In genomic region chr3L:5976121-5976906, dm6 we compare ENCODE assay signal across 1 fruit fly cellular context.
TF ChIP-seq lines count a peak whose summit lies in the region.

No protein-coding gene starts in this region.

TF ChIP-seq in whole organism, embryonic, 481 proteins besides CTCF, POLR2A, EP300 and RAD21 (continued from another document and continues in another):
- peak; percentile 85 for TF ChIP-seq cwo (GFP tag; optimal IDR thresholded peaks at IDR 0.05; lab: Kevin White, UChicago)
- TF ChIP-seq usp (GFP tag; optimal IDR thresholded peaks at IDR 0.05; lab: Kevin White, UChicago): no peak
- TF ChIP-seq CG6272 (GFP tag; IDR thresholded peaks at IDR 0.05; lab: Robert Waterston, UW): peak; percentile 95
- TF ChIP-seq CG13894 (tag; optimal IDR thresholded peaks at IDR 0.05; lab: Kevin White, UChicago): peak; percentile 65
- TF ChIP-seq Dfd (GFP tag; optimal IDR thresholded peaks at IDR 0.05; lab: Kevin White, UChicago): no peak
- peak; percentile 96 for TF ChIP-seq ap (GFP tag; IDR thresholded peaks at IDR 0.05; lab: Robert Waterston, UW)
- TF ChIP-seq fd102C (GFP tag; optimal IDR thresholded peaks at IDR 0.05; lab: Kevin White, UChicago): peak; percentile 86
- TF ChIP-seq CG7556 (GFP tag; optimal IDR thresholded peaks at IDR 0.05; lab: Kevin White, UChicago): peak; percentile 96
- peak; percentile 97 for TF ChIP-seq CG3407 (GFP tag; optimal IDR thresholded peaks at IDR 0.05; lab: Kevin White, UChicago)
- TF ChIP-seq CG1233 (GFP tag; optimal IDR thresholded peaks at IDR 0.05; lab: Kevin White, UChicago): peak; percentile 87
- peak; percentile 73 for TF ChIP-seq CG9215 (GFP tag; IDR thresholded peaks at IDR 0.05; lab: Robert Waterston, UW)
- TF ChIP-seq da (GFP tag; optimal IDR thresholded peaks at IDR 0.05; lab: Kevin White, UChicago): peak; percentile 50
- peak; percentile 60 for TF ChIP-seq CG31365 (tag; optimal IDR thresholded peaks at IDR 0.05; lab: Kevin White, UChicago)
- no peak for TF ChIP-seq CG8478 (optimal IDR thresholded peaks at IDR 0.05; lab: Kevin White, UChicago)
- peak; percentile 84 for TF ChIP-seq CG18619 (GFP tag; optimal IDR thresholded peaks at IDR 0.05; lab: Kevin White, UChicago)
- TF ChIP-seq Nf-YB (GFP tag; optimal IDR thresholded peaks at IDR 0.05; lab: Kevin White, UChicago): peak; percentile 76
- no peak for TF ChIP-seq CG6765 (GFP tag; optimal IDR thresholded peaks at IDR 0.05; lab: Kevin White, UChicago)
- peak; percentile 94 for TF ChIP-seq CG6254 (GFP tag; optimal IDR thresholded peaks at IDR 0.05; lab: Kevin White, UChicago)
- TF ChIP-seq sc (optimal IDR thresholded peaks at IDR 0.05; lab: Kevin White, UChicago): peak in 1 of 2 experiments; percentile 33
- peak; percentile 97 for TF ChIP-seq sc (GFP tag; optimal IDR thresholded peaks at IDR 0.05; lab: Kevin White, UChicago)
- TF ChIP-seq CG11247 (GFP tag; IDR thresholded peaks at IDR 0.05; lab: Robert Waterston, UW): peak; percentile 86
- peak; percentile 96 for TF ChIP-seq CG17328 (GFP tag; IDR thresholded peaks at IDR 0.05; lab: Robert Waterston, UW)
- peak; percentile 97 for TF ChIP-seq slp2 (GFP tag; optimal IDR thresholded peaks at IDR 0.05; lab: Kevin White, UChicago)
- peak; percentile 95 for TF ChIP-seq Optix (GFP tag; IDR thresholded peaks at IDR 0.05; lab: Robert Waterston, UW)
- TF ChIP-seq CG12236 (GFP tag; optimal IDR thresholded peaks at IDR 0.05; lab: Kevin White, UChicago): peak; percentile 89
- TF ChIP-seq CG2129 (GFP tag; IDR thresholded peaks at IDR 0.05; lab: Robert Waterston, UW; ENCODE audit: partially characterized antibody): no peak
- peak; percentile 79 for TF ChIP-seq her (GFP tag; optimal IDR thresholded peaks at IDR 0.05; lab: Kevin White, UChicago)
- peak; percentile 97 for TF ChIP-seq dmrt11E (tag; optimal IDR thresholded peaks at IDR 0.05; lab: Kevin White, UChicago)
- TF ChIP-seq Max (GFP tag; optimal IDR thresholded peaks at IDR 0.05; lab: Kevin White, UChicago): peak; percentile 95
- TF ChIP-seq CG6813 (GFP tag; optimal IDR thresholded peaks at IDR 0.05; lab: Kevin White, UChicago): peak; percentile 83
- peak; percentile 80 for TF ChIP-seq caup (GFP tag; optimal IDR thresholded peaks at IDR 0.05; lab: Kevin White, UChicago; ENCODE audit: severe bottlenecking)
- TF ChIP-seq CG1603 (tag; optimal IDR thresholded peaks at IDR 0.05; lab: Kevin White, UChicago): peak; percentile 95
- peak; percentile 96 for TF ChIP-seq CG4820 (GFP tag; optimal IDR thresholded peaks at IDR 0.05; lab: Kevin White, UChicago)
- TF ChIP-seq YL-1 (GFP tag; optimal IDR thresholded peaks at IDR 0.05; lab: Kevin White, UChicago): peak; percentile 13
- TF ChIP-seq sens (GFP tag; lab: Kevin White, UChicago): peak; percentile 100
- peak; percentile 53 for TF ChIP-seq Dip3 (GFP tag; optimal IDR thresholded peaks at IDR 0.05; lab: Kevin White, UChicago)
- TF ChIP-seq danr (GFP tag; IDR thresholded peaks at IDR 0.05; lab: Robert Waterston, UW): peak; percentile 91
- peak; percentile 87 for TF ChIP-seq Dek (tag; optimal IDR thresholded peaks at IDR 0.05; lab: Kevin White, UChicago)
- TF ChIP-seq dmrt99B (tag; optimal IDR thresholded peaks at IDR 0.05; lab: Kevin White, UChicago): peak; percentile 96
- peak; percentile 92 for TF ChIP-seq kay (GFP tag; optimal IDR thresholded peaks at IDR 0.05; lab: Kevin White, UChicago)
- peak; percentile 92 for TF ChIP-seq D (optimal IDR thresholded peaks at IDR 0.05; lab: Kevin White, UChicago)
- TF ChIP-seq D (GFP tag; optimal IDR thresholded peaks at IDR 0.05; lab: Kevin White, UChicago): peak; percentile 98
- TF ChIP-seq lbe (GFP tag; optimal IDR thresholded peaks at IDR 0.05; lab: Kevin White, UChicago): no peak
- peak; percentile 95 for TF ChIP-seq Ssrp (tag; optimal IDR thresholded peaks at IDR 0.05; lab: Kevin White, UChicago)
- TF ChIP-seq ewg (GFP tag; optimal IDR thresholded peaks at IDR 0.05; lab: Kevin White, UChicago): peak; percentile 90
- peak; percentile 86 for TF ChIP-seq CG17802 (tag; optimal IDR thresholded peaks at IDR 0.05; lab: Kevin White, UChicago)
- TF ChIP-seq fu2 (GFP tag; optimal IDR thresholded peaks at IDR 0.05; lab: Kevin White, UChicago): peak; percentile 59
- peak; percentile 84 for TF ChIP-seq CG12071 (GFP tag; optimal IDR thresholded peaks at IDR 0.05; lab: Kevin White, UChicago)
- no peak for TF ChIP-seq luna (GFP tag; optimal IDR thresholded peaks at IDR 0.05; lab: Kevin White, UChicago)
- TF ChIP-seq TFAM (GFP tag; optimal IDR thresholded peaks at IDR 0.05; lab: Kevin White, UChicago): peak; percentile 83
- no peak for TF ChIP-seq CG16779 (GFP tag; IDR thresholded peaks at IDR 0.05; lab: Robert Waterston, UW)
- peak; percentile 78 for TF ChIP-seq CG43689 (GFP tag; IDR thresholded peaks at IDR 0.05; lab: Robert Waterston, UW)
- TF ChIP-seq amos (GFP tag; IDR thresholded peaks at IDR 0.05; lab: Robert Waterston, UW; ENCODE audit: partially characterized antibody): no peak; the same call in 1 of the 2 replicates
- TF ChIP-seq CG2202 (tag; optimal IDR thresholded peaks at IDR 0.05; lab: Kevin White, UChicago): peak; percentile 93
- TF ChIP-seq CG1024 (GFP tag; IDR thresholded peaks at IDR 0.05; lab: Robert Waterston, UW): peak; percentile 94
- TF ChIP-seq rib (GFP tag; IDR thresholded peaks at IDR 0.05; lab: Robert Waterston, UW): peak; percentile 59; the same call in 1 of the 2 replicates
- TF ChIP-seq seq (GFP tag; IDR thresholded peaks at IDR 0.05; lab: Robert Waterston, UW): peak; percentile 87
- TF ChIP-seq H2.0 (GFP tag; IDR thresholded peaks at IDR 0.05; lab: Robert Waterston, UW): peak; percentile 90
- peak; percentile 98 for TF ChIP-seq gsb-n (tag; optimal IDR thresholded peaks at IDR 0.05; lab: Kevin White, UChicago)
- TF ChIP-seq CG30403 (GFP tag; optimal IDR thresholded peaks at IDR 0.05; lab: Kevin White, UChicago): peak; percentile 97
- peak; percentile 92 for TF ChIP-seq HHEX (GFP tag; optimal IDR thresholded peaks at IDR 0.05; lab: Kevin White, UChicago)
- TF ChIP-seq CG8765 (GFP tag; IDR thresholded peaks at IDR 0.05; lab: Robert Waterston, UW): peak; percentile 88
- peak; percentile 97 for TF ChIP-seq stc (GFP tag; IDR thresholded peaks at IDR 0.05; lab: Robert Waterston, UW)
- peak; percentile 91 for TF ChIP-seq CG4854 (GFP tag; optimal IDR thresholded peaks at IDR 0.05; lab: Kevin White, UChicago)
- TF ChIP-seq Drgx (GFP tag; IDR thresholded peaks at IDR 0.05; lab: Robert Waterston, UW): peak; percentile 34; the same call in 1 of the 2 replicates
- TF ChIP-seq CG8281 (tag; optimal IDR thresholded peaks at IDR 0.05; lab: Kevin White, UChicago): peak; percentile 100
- peak; percentile 87 for TF ChIP-seq crc (GFP tag; optimal IDR thresholded peaks at IDR 0.05; lab: Kevin White, UChicago)
- peak; percentile 99 for TF ChIP-seq zfh1 (GFP tag; IDR thresholded peaks at IDR 0.05; lab: Robert Waterston, UW)
- 0 out of 2 replicates have a peak, but pooled peaks have one; percentile 54 for TF ChIP-seq bbx (GFP tag; IDR thresholded peaks at IDR 0.05; lab: Robert Waterston, UW; ENCODE audit: partially characterized antibody)
- TF ChIP-seq CG14441 (GFP tag; IDR thresholded peaks at IDR 0.05; lab: Robert Waterston, UW): peak; percentile 97
- TF ChIP-seq D19A (tag; optimal IDR thresholded peaks at IDR 0.05; lab: Kevin White, UChicago): peak; percentile 97
- TF ChIP-seq psq (GFP tag; optimal IDR thresholded peaks at IDR 0.05; lab: Kevin White, UChicago): peak; percentile 88
- TF ChIP-seq Sox102F (GFP tag; optimal IDR thresholded peaks at IDR 0.05; lab: Kevin White, UChicago): peak; percentile 96
- peak; percentile 92 for TF ChIP-seq CG32767 (GFP tag; IDR thresholded peaks at IDR 0.05; lab: Robert Waterston, UW)
- peak; percentile 94 for TF ChIP-seq Mrtf (GFP tag; IDR thresholded peaks at IDR 0.05; lab: Robert Waterston, UW)
- TF ChIP-seq Ptx1 (GFP tag; IDR thresholded peaks at IDR 0.05; lab: Robert Waterston, UW): peak; percentile 98
- peak; percentile 96 for TF ChIP-seq CG5245 (GFP tag; optimal IDR thresholded peaks at IDR 0.05; lab: Kevin White, UChicago)
- peak; percentile 87 for TF ChIP-seq CG11696 (GFP tag; IDR thresholded peaks at IDR 0.05; lab: Robert Waterston, UW)
- peak; percentile 19 for TF ChIP-seq sug (tag; optimal IDR thresholded peaks at IDR 0.05; lab: Kevin White, UChicago)
- TF ChIP-seq Scr (GFP tag; IDR thresholded peaks at IDR 0.05; lab: Robert Waterston, UW; ENCODE audit: partially characterized antibody): peak; percentile 38; the same call in 1 of the 2 replicates
- TF ChIP-seq ATbp (GFP tag; optimal IDR thresholded peaks at IDR 0.05; lab: Kevin White, UChicago): peak; percentile 97
- TF ChIP-seq HmgD (GFP tag; optimal IDR thresholded peaks at IDR 0.05; lab: Kevin White, UChicago): peak; percentile 35
- TF ChIP-seq CG6175 (GFP tag; IDR thresholded peaks at IDR 0.05; lab: Robert Waterston, UW): peak; percentile 58; the same call in 1 of the 3 replicates
- peak; percentile 42 for TF ChIP-seq CG3163 (GFP tag; optimal IDR thresholded peaks at IDR 0.05; lab: Kevin White, UChicago)
- no peak for TF ChIP-seq cas (GFP tag; IDR thresholded peaks at IDR 0.05; lab: Robert Waterston, UW)
- peak; percentile 96 for TF ChIP-seq croc (GFP tag; conservative IDR thresholded peaks at IDR 0.05; lab: Robert Waterston, UW)
- TF ChIP-seq nerfin-2 (GFP tag; IDR thresholded peaks at IDR 0.05; lab: Robert Waterston, UW; ENCODE audit: partially characterized antibody): no peak
- TF ChIP-seq CG1832 (GFP tag; optimal IDR thresholded peaks at IDR 0.05; lab: Kevin White, UChicago): no peak
- peak; percentile 77 for TF ChIP-seq E2f2 (GFP tag; IDR thresholded peaks at IDR 0.05; lab: Robert Waterston, UW)
- peak; percentile 78 for TF ChIP-seq CG6654 (GFP tag; optimal IDR thresholded peaks at IDR 0.05; lab: Kevin White, UChicago)
- peak; percentile 77 for TF ChIP-seq Doc2 (GFP tag; IDR thresholded peaks at IDR 0.05; lab: Robert Waterston, UW)
- TF ChIP-seq Lim3 (GFP tag; IDR thresholded peaks at IDR 0.05; lab: Robert Waterston, UW): peak; percentile 90
- TF ChIP-seq exex (tag; optimal IDR thresholded peaks at IDR 0.05; lab: Kevin White, UChicago): peak; percentile 47
- peak; percentile 66 for TF ChIP-seq CG3065 (GFP tag; optimal IDR thresholded peaks at IDR 0.05; lab: Kevin White, UChicago)
- peak; percentile 1 for TF ChIP-seq gfzf (GFP tag; optimal IDR thresholded peaks at IDR 0.05; lab: Kevin White, UChicago)
- TF ChIP-seq Six4 (GFP tag; optimal IDR thresholded peaks at IDR 0.05; lab: Kevin White, UChicago): peak; percentile 96
- TF ChIP-seq stwl (tag; optimal IDR thresholded peaks at IDR 0.05; lab: Kevin White, UChicago): peak; percentile 48
- TF ChIP-seq lov (optimal IDR thresholded peaks at IDR 0.05; lab: Kevin White, UChicago): peak; percentile 98
- TF ChIP-seq lov (GFP tag; IDR thresholded peaks at IDR 0.05; lab: Robert Waterston, UW): peak; percentile 95
- TF ChIP-seq tll (GFP tag; optimal IDR thresholded peaks at IDR 0.05; lab: Kevin White, UChicago): peak in 1 of 2 experiments; percentile 81
- TF ChIP-seq Ets97D (GFP tag; optimal IDR thresholded peaks at IDR 0.05; lab: Kevin White, UChicago): peak; percentile 88
- TF ChIP-seq Ets65A (GFP tag; lab: Kevin White, UChicago): peak; percentile 98
- peak; percentile 79 for TF ChIP-seq pb (GFP tag; optimal IDR thresholded peaks at IDR 0.05; lab: Kevin White, UChicago)
- peak; percentile 85 for TF ChIP-seq CG4617 (GFP tag; optimal IDR thresholded peaks at IDR 0.05; lab: Kevin White, UChicago; ENCODE audit: borderline replicate concordance)
- peak; percentile 76 for TF ChIP-seq CG12744 (GFP tag; optimal IDR thresholded peaks at IDR 0.05; lab: Kevin White, UChicago)
- peak; percentile 56; the same call in 1 of the 2 replicates for TF ChIP-seq GATAe (GFP tag; conservative IDR thresholded peaks at IDR 0.05; lab: Robert Waterston, UW)
- peak; percentile 90 to 97 for TF ChIP-seq chif (GFP tag; optimal IDR thresholded peaks at IDR 0.05; lab: Kevin White, UChicago)
- peak; percentile 97 for TF ChIP-seq CG17829 (tag; optimal IDR thresholded peaks at IDR 0.05; lab: Kevin White, UChicago)
- TF ChIP-seq gem (tag; optimal IDR thresholded peaks at IDR 0.05; lab: Kevin White, UChicago): peak; percentile 98
- peak; percentile 17; the same call in 1 of the 2 replicates for TF ChIP-seq unc-4 (GFP tag; IDR thresholded peaks at IDR 0.05; lab: Robert Waterston, UW; ENCODE audit: partially characterized antibody)
- TF ChIP-seq slou (GFP tag; optimal IDR thresholded peaks at IDR 0.05; lab: Kevin White, UChicago): peak; percentile 83
- TF ChIP-seq CG8359 (GFP tag; optimal IDR thresholded peaks at IDR 0.05; lab: Kevin White, UChicago; ENCODE audit: borderline replicate concordance): peak; percentile 86
- peak; percentile 94 for TF ChIP-seq Sox100B (GFP tag; optimal IDR thresholded peaks at IDR 0.05; lab: Kevin White, UChicago)
- TF ChIP-seq bowl (GFP tag; IDR thresholded peaks at IDR 0.05; lab: Robert Waterston, UW): peak; percentile 84
- TF ChIP-seq vfl (GFP tag; optimal IDR thresholded peaks at IDR 0.05; lab: Kevin White, UChicago): peak; percentile 66
- peak in 1 of 2 experiments; percentile 22 for TF ChIP-seq insv (GFP tag; optimal IDR thresholded peaks at IDR 0.05; lab: Kevin White, UChicago)
- TF ChIP-seq CG13123 (GFP tag; optimal IDR thresholded peaks at IDR 0.05; lab: Kevin White, UChicago): peak; percentile 82
- peak; percentile 88 for TF ChIP-seq mam (GFP tag; optimal IDR thresholded peaks at IDR 0.05; lab: Kevin White, UChicago)
- peak; percentile 96 for TF ChIP-seq CG2199 (GFP tag; IDR thresholded peaks at IDR 0.05; lab: Robert Waterston, UW)
- TF ChIP-seq ken (GFP tag; IDR thresholded peaks at IDR 0.05; lab: Robert Waterston, UW): peak; percentile 97
- peak; percentile 93 for TF ChIP-seq CoRest (tag; optimal IDR thresholded peaks at IDR 0.05; lab: Kevin White, UChicago)
- TF ChIP-seq CG7372 (GFP tag; IDR thresholded peaks at IDR 0.05; lab: Robert Waterston, UW): peak; percentile 79
- TF ChIP-seq CG15073 (GFP tag; optimal IDR thresholded peaks at IDR 0.05; lab: Kevin White, UChicago): peak; percentile 74
- TF ChIP-seq en (GFP tag; optimal IDR thresholded peaks at IDR 0.05; lab: Kevin White, UChicago): peak; percentile 90
- peak; percentile 99 for TF ChIP-seq CG17361 (GFP tag; IDR thresholded peaks at IDR 0.05; lab: Robert Waterston, UW)
- TF ChIP-seq nau (GFP tag; optimal IDR thresholded peaks at IDR 0.05; lab: Kevin White, UChicago): peak; percentile 92
- peak; percentile 100 for TF ChIP-seq CG8290 (GFP tag; optimal IDR thresholded peaks at IDR 0.05; lab: Kevin White, UChicago)
- peak; percentile 35 to 100 for TF ChIP-seq CG8290 (tag; optimal IDR thresholded peaks at IDR 0.05; lab: Kevin White, UChicago)
- TF ChIP-seq CG9609 (GFP tag; optimal IDR thresholded peaks at IDR 0.05; lab: Kevin White, UChicago): peak; percentile 86
- peak; percentile 88 for TF ChIP-seq CG9437 (GFP tag; optimal IDR thresholded peaks at IDR 0.05; lab: Kevin White, UChicago)
